Worm (Caenorhabditis elegans): ENCODE data around the gene cyp-25A1.
"Not testable (repeated sequence)": the region's sequence is repeated elsewhere in the genome, so short reads cannot be mapped to it uniquely, and the experiment has no call there.

DNA sequence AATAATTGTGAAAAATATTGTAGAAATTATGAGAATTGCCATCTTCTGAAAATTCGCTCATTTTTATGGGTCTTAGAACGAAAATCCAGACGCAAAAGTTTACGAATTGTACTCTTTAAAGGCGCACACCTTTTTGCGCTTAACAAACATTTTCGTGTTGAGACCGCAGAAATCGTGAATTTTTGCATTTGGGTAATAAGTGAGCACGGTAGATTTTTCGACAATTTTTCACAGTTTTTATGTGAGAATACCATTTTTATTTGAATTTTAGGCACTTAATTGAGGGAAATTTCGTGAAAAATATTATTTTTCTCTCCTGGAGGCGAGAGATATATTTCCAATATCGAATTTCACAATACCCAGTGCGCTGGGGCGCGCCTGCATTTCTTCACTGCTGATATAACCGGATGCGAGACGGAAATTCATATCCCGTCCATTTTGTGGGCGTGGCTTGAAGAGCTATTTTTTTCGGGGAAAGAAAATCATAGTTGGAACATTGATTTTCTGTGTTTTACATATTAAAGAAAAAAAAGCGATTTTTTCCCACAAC is 19.7 kb downstream of the cyp-25A1 start, which contains the start of gene cyp-25A4:
- not testable (repeated sequence) for TF ChIP-seq ceh-9 (tag; optimal IDR thresholded peaks at IDR 0.05); unc-42 (tag; optimal IDR thresholded peaks at IDR 0.05); nhr-11 (tag; optimal IDR thresholded peaks at IDR 0.05); pqm-1 (tag; optimal IDR thresholded peaks at IDR 0.05); rnt-1 (tag; optimal IDR thresholded peaks at IDR 0.05); C38D4.7 (GFP tag; optimal IDR thresholded peaks at IDR 0.05)
- peak; percentile 3 for TF ChIP-seq ceh-34 (tag; optimal IDR thresholded peaks at IDR 0.05)

Data from whole organism, late embryonic.